Worm (Caenorhabditis elegans): ENCODE measurements around the gene gss-1.

gss-1 gene

DNA sequence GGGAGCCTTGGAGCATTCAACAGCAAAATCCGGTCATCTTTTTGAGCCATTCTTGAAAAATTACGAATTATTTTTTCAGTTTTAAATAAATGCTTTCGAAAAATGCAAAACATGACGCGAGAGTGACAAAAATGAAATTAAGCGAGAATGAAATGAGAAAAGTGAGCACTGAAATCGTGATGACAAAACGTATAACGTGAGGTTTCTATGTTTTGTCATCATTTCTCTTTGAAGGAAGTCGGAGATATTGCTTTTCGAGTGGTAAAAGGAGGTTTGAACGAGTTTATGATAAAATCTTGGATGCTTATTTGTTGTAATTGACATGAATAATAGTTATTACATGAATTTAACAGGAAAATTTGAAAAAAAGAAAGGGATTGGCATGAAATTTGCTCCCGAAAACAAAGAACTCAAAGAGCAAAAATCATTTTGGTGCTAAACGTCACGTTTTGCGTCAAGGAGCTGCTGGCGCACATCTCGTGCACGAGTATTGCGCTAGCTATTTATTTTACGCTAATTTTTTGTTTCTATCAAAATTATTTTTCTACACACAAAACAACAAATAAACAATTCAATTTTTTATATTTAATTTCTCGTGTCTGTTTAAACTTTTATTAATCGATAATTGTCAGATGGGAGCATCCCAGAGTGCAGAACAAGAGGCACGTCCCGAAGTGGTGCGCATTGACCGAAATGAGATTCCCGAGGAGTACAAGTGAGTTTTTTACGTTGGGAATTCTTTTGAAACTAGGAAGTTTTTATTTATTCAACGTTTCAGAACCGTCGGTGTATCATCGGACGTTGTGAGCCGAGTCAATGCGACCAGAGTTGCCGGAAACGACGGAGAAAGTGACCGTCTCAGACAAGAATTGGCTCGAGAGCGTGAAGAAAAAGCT lies at the start of gene gss-1, which contains the start of gene chch-3 (continued):
- TF ChIP-seq set-16 (GFP tag; IDR thresholded peaks at IDR 0.05) (no peak), rbr-2 (tag; optimal IDR thresholded peaks at IDR 0.05) (peak; percentile 44), fkh-10 (GFP tag; optimal IDR thresholded peaks at IDR 0.05) (peak; percentile 18), dpl-1 (GFP tag; optimal IDR thresholded peaks at IDR 0.05) (peak; percentile 65), F10B5.3 (tag; optimal IDR thresholded peaks at IDR 0.05) (no peak), nhr-77 (tag; optimal IDR thresholded peaks at IDR 0.05) (peak; percentile 64), ZK546.5 (tag; optimal IDR thresholded peaks at IDR 0.05) (no peak), Y48G9A.11 (GFP tag; IDR thresholded peaks at IDR 0.05) (no peak), unc-130 (GFP tag; optimal IDR thresholded peaks at IDR 0.05) (no peak), D1046.2 (GFP tag; IDR thresholded peaks at IDR 0.05) (no peak), hif-1 (tag; optimal IDR thresholded peaks at IDR 0.05) (peak in 1 of 2 experiments; percentile 48), lin-29 (GFP tag; IDR thresholded peaks at IDR 0.05) (no peak), vab-7 (GFP tag; IDR thresholded peaks at IDR 0.05) (no peak), dmd-9 (GFP tag; IDR thresholded peaks at IDR 0.05) (no peak), mdl-1 (tag; optimal IDR thresholded peaks at IDR 0.05) (no peak), dmd-8 (GFP tag; IDR thresholded peaks at IDR 0.05) (no peak), nhr-42 (GFP tag; IDR thresholded peaks at IDR 0.05) (no peak), nhr-102 (tag; optimal IDR thresholded peaks at IDR 0.05) (peak; percentile 35), arid-1 (GFP tag; conservative IDR thresholded peaks at IDR 0.05) (no peak), ceh-82 (tag; optimal IDR thresholded peaks at IDR 0.05) (no peak), ZK337.2 (GFP tag; IDR thresholded peaks at IDR 0.05) (no peak), T26A8.4 (GFP tag; IDR thresholded peaks at IDR 0.05) (no peak), snpc-4 (tag; optimal IDR thresholded peaks at IDR 0.05) (no peak), nhr-11 (tag; optimal IDR thresholded peaks at IDR 0.05) (peak; percentile 69), daf-19 (GFP tag; conservative IDR thresholded peaks at IDR 0.05) (no peak), sdz-12 (GFP tag; optimal IDR thresholded peaks at IDR 0.05) (no peak), zip-2 (tag; optimal IDR thresholded peaks at IDR 0.05) (no peak), ces-1 (GFP tag; optimal IDR thresholded peaks at IDR 0.05) (no peak), unc-39 (tag; optimal IDR thresholded peaks at IDR 0.05) (no peak), skn-1 (tag; optimal IDR thresholded peaks at IDR 0.05) (no peak), Y75B8A.6 (GFP tag; IDR thresholded peaks at IDR 0.05) (no peak), ama-1 (optimal IDR thresholded peaks at IDR 0.05) (no peak), nhr-76 (tag; optimal IDR thresholded peaks at IDR 0.05) (no peak), ceh-44 (GFP tag; IDR thresholded peaks at IDR 0.05) (no peak), nhr-111 (GFP tag; optimal IDR thresholded peaks at IDR 0.05) (no peak), tag-97 (GFP tag; IDR thresholded peaks at IDR 0.05) (no peak), spr-3 (GFP tag; optimal IDR thresholded peaks at IDR 0.05) (no peak), lin-13 (GFP tag; optimal IDR thresholded peaks at IDR 0.05) (no peak), daf-8 (GFP tag; IDR thresholded peaks at IDR 0.05) (no peak), nhr-28 (tag; optimal IDR thresholded peaks at IDR 0.05) (peak; percentile 20), lin-38 (GFP tag; IDR thresholded peaks at IDR 0.05) (no peak), madf-9 (GFP tag; conservative IDR thresholded peaks at IDR 0.05) (no peak), dve-1 (tag; optimal IDR thresholded peaks at IDR 0.05; ENCODE audit: insufficient read depth) (peak; percentile 69), R02D3.7 (tag; optimal IDR thresholded peaks at IDR 0.05) (no peak), tra-1 (GFP tag; IDR thresholded peaks at IDR 0.05) (no peak), lin-15B (tag; optimal IDR thresholded peaks at IDR 0.05) (no peak), hlh-30 (tag; optimal IDR thresholded peaks at IDR 0.05; ENCODE audit: insufficient read depth) (peak; percentile 53), gei-8 (GFP tag; optimal IDR thresholded peaks at IDR 0.05) (no peak), ceh-62 (tag; optimal IDR thresholded peaks at IDR 0.05) (no peak), Y105C5A.15 (GFP tag; IDR thresholded peaks at IDR 0.05) (no peak), ceh-28 (tag; optimal IDR thresholded peaks at IDR 0.05) (no peak)

Measured in whole organism, L4 larva.